Worm (Caenorhabditis elegans) whole organism, L3 larva: ENCODE measurements around the gene ldp-1.

ENCODE experiments used
- R02D3.7 ChIP-seq: fragments of 150-350 bp; optimal IDR thresholded peaks from 2 replicates; lab custom pipeline; 2014; ENCODE audit warnings: missing biosample characterization, missing genetic modification characterization
- ama-1 ChIP-seq: fragments of 150-350 bp; optimal IDR thresholded peaks from 2 replicates; lab custom pipeline; 2018
- ceh-16 ChIP-seq: sonication (generic microtip); optimal IDR thresholded peaks from 2 replicates; lab custom pipeline; 2017; ENCODE audit warnings: missing biosample characterization, missing genetic modification characterization
- ceh-28 ChIP-seq: fragments of 150-350 bp; optimal IDR thresholded peaks from 2 replicates; lab custom pipeline; 2014; ENCODE audit warnings: missing biosample characterization, missing genetic modification reagents, missing genetic modification characterization
- ceh-82 ChIP-seq: fragments of 150-350 bp; optimal IDR thresholded peaks from 2 replicates; lab custom pipeline; 2014; ENCODE audit warnings: missing biosample characterization, missing genetic modification characterization
- ceh-9 ChIP-seq: sonication (generic microtip); optimal IDR thresholded peaks from 2 replicates; lab custom pipeline; 2018; ENCODE audit warnings: missing biosample characterization, missing genetic modification characterization
- daf-12 ChIP-seq: fragments of 150-350 bp; optimal IDR thresholded peaks from 2 replicates; lab custom pipeline; 2014; ENCODE audit warnings: missing biosample characterization, missing genetic modification reagents, missing genetic modification characterization
- egl-27 ChIP-seq: sonication (generic microtip); optimal IDR thresholded peaks from 4 replicates; lab custom pipeline; 2017; ENCODE audit warnings: missing biosample characterization, missing genetic modification reagents, missing genetic modification characterization
- egl-5 ChIP-seq: fragments of 150-350 bp; optimal IDR thresholded peaks from 2 replicates; lab custom pipeline; 2017; ENCODE audit warnings: missing biosample characterization, missing genetic modification reagents, missing genetic modification characterization, inconsistent platforms
- elt-1 ChIP-seq: fragments of 150-350 bp; optimal IDR thresholded peaks from 2 replicates; lab custom pipeline; 2014; ENCODE audit warnings: missing biosample characterization, missing genetic modification characterization
- elt-2 ChIP-seq: sonication (generic microtip); optimal IDR thresholded peaks from 2 replicates; lab custom pipeline; 2016; ENCODE audit warnings: missing genetic modification reagents, mild to moderate bottlenecking, missing genetic modification characterization, missing compliant biosample characterization
- eor-1 ChIP-seq, 2 experiments: fragments of 150-350 bp; optimal IDR thresholded peaks; 2 replicates each; lab custom pipeline; 2014 to 2018; ENCODE audit warnings: missing biosample characterization in 2 of 2, missing genetic modification characterization in 2 of 2
- jun-1 ChIP-seq: fragments of 150-350 bp; optimal IDR thresholded peaks from 2 replicates; lab custom pipeline; 2014; ENCODE audit warnings: missing biosample characterization, missing genetic modification reagents, missing genetic modification characterization
- lin-39 ChIP-seq: fragments of 150-350 bp; optimal IDR thresholded peaks from 2 replicates; lab custom pipeline; 2018; ENCODE audit warnings: missing biosample characterization, missing genetic modification reagents, missing genetic modification characterization
- mdl-1 ChIP-seq: fragments of 150-350 bp; optimal IDR thresholded peaks from 2 replicates; lab custom pipeline; 2014; ENCODE audit warnings: missing biosample characterization, missing genetic modification characterization
- mml-1 ChIP-seq: fragments of 150-350 bp; sonication (generic microtip); optimal IDR thresholded peaks from 3 replicates; lab custom pipeline; 2014; ENCODE audit warnings: missing biosample characterization, missing genetic modification characterization
- nfya-1 ChIP-seq: sonication (generic microtip); optimal IDR thresholded peaks from 2 replicates; lab custom pipeline; 2017; ENCODE audit warnings: missing genetic modification characterization, mild to moderate bottlenecking, missing compliant biosample characterization, antibody characterized with exemption, moderate library complexity; ENCODE audit not compliant: insufficient read depth
- nhr-25 ChIP-seq: sonication (generic microtip); optimal IDR thresholded peaks from 2 replicates; lab custom pipeline; 2017; ENCODE audit warnings: missing biosample characterization, missing genetic modification characterization
- nhr-28 ChIP-seq: fragments of 150-350 bp; optimal IDR thresholded peaks from 2 replicates; lab custom pipeline; 2014; ENCODE audit warnings: missing biosample characterization, missing genetic modification characterization
- nhr-43 ChIP-seq: sonication (generic microtip); optimal IDR thresholded peaks from 2 replicates; lab custom pipeline; 2016; ENCODE audit warnings: mild to moderate bottlenecking, missing genetic modification characterization, missing compliant biosample characterization; ENCODE audit not compliant: poor library complexity, severe bottlenecking
- nhr-76 ChIP-seq: fragments of 150-350 bp; sonication (generic microtip); optimal IDR thresholded peaks from 5 replicates; lab custom pipeline; 2014; ENCODE audit warnings: missing biosample characterization, missing genetic modification characterization
- nhr-77 ChIP-seq: fragments of 150-350 bp; optimal IDR thresholded peaks from 2 replicates; lab custom pipeline; 2014; ENCODE audit warnings: missing biosample characterization, missing genetic modification characterization
- pha-4 ChIP-seq: fragments of 150-350 bp; optimal IDR thresholded peaks from 2 replicates; lab custom pipeline; 2014; ENCODE audit warnings: missing biosample characterization, missing genetic modification reagents, missing genetic modification characterization
- pqm-1 ChIP-seq: fragments of 150-350 bp; optimal IDR thresholded peaks from 2 replicates; lab custom pipeline; 2017; ENCODE audit warnings: missing biosample characterization, missing genetic modification characterization, inconsistent platforms
- sea-2 ChIP-seq: fragments of 150-350 bp; sonication (generic microtip); optimal IDR thresholded peaks from 4 replicates; lab custom pipeline; 2014; ENCODE audit warnings: missing biosample characterization, missing genetic modification reagents, missing genetic modification characterization
- snpc-4 ChIP-seq: fragments of 150-350 bp; optimal IDR thresholded peaks from 2 replicates; lab custom pipeline; 2014; ENCODE audit warnings: missing biosample characterization, missing genetic modification characterization
- tbx-2 ChIP-seq: sonication (generic microtip); optimal IDR thresholded peaks from 2 replicates; lab custom pipeline; 2016; ENCODE audit warnings: mild to moderate bottlenecking, missing genetic modification characterization, missing compliant biosample characterization
- zag-1 ChIP-seq: fragments of 150-350 bp; optimal IDR thresholded peaks from 2 replicates; lab custom pipeline; 2014; ENCODE audit warnings: missing biosample characterization, missing genetic modification characterization
- ztf-11 ChIP-seq: fragments of 150-350 bp; optimal IDR thresholded peaks from 2 replicates; lab custom pipeline; 2014; ENCODE audit warnings: missing biosample characterization, missing genetic modification characterization
- ztf-4 ChIP-seq: fragments of 150-350 bp; optimal IDR thresholded peaks from 2 replicates; lab custom pipeline; 2014; ENCODE audit warnings: missing biosample characterization, missing genetic modification characterization

The ldp-1 gene

ce11 chrV:2110368-2110767 is 17.0 kb upstream of the ldp-1 start, which contains the start of gene F22F7.3:
Gene F22F7.3 (plus strand): TSS chrV:2110668.
- TF ChIP-seq nhr-28 (tag; lab: Kevin White, UChicago) (no peak), eor-1 (tag; optimal IDR thresholded peaks at IDR 0.05; lab: Kevin White, UChicago) (no peak), egl-5 (tag; lab: Kevin White, UChicago) (no peak), nfya-1 (tag; lab: Kevin White, UChicago) (no peak), ceh-9 (tag; lab: Kevin White, UChicago) (no peak), ceh-82 (tag; lab: Kevin White, UChicago) (no peak), ztf-4 (tag; lab: Kevin White, UChicago) (no peak), nhr-43 (tag; lab: Kevin White, UChicago) (no peak), ama-1 (lab: Kevin White, UChicago) (no peak), mml-1 (tag; lab: Kevin White, UChicago) (no peak), jun-1 (tag; lab: Kevin White, UChicago) (no peak), daf-12 (no peak), tbx-2 (tag; lab: Kevin White, UChicago) (no peak), mdl-1 (tag; lab: Kevin White, UChicago) (no peak)

ce11 chrV:2118574-2118973 is 8.8 kb upstream of the ldp-1 start, which contains the start of gene bgnt-1.2:
Gene bgnt-1.2 (minus strand): TSS chrV:2118674.
- TF ChIP-seq nhr-43 (tag; lab: Kevin White, UChicago) (no peak), ceh-16 (tag; lab: Kevin White, UChicago) (no peak), nhr-76 (tag; lab: Kevin White, UChicago) (no peak), zag-1 (tag; lab: Kevin White, UChicago) (no peak), elt-1 (tag; lab: Kevin White, UChicago) (no peak)

ce11 chrV:2119529-2119928 is 7.8 kb upstream of the ldp-1 start, which contains the start of gene F22F7.11:
Gene F22F7.11 (plus strand): TSS chrV:2119829.
- no peak for TF ChIP-seq jun-1 (tag; lab: Kevin White, UChicago)
- TF ChIP-seq, all 47 proteins: peak for 0

- TF ChIP-seq nhr-25 (tag; lab: Kevin White, UChicago) (no peak), lin-39 (tag; lab: Kevin White, UChicago) (no peak), nhr-76 (tag; lab: Kevin White, UChicago) (no peak), nhr-77 (tag; lab: Kevin White, UChicago) (no peak), nhr-28 (tag; lab: Kevin White, UChicago) (no peak), R02D3.7 (tag; lab: Kevin White, UChicago) (no peak), pqm-1 (tag; lab: Kevin White, UChicago) (no peak), elt-2 (tag; lab: Kevin White, UChicago) (no peak), nfya-1 (tag; lab: Kevin White, UChicago) (no peak), ceh-9 (tag; lab: Kevin White, UChicago) (no peak), ztf-11 (tag; lab: Kevin White, UChicago) (no peak), ceh-28 (tag; lab: Kevin White, UChicago) (no peak), snpc-4 (tag; lab: Kevin White, UChicago) (no peak), daf-12 (no peak), mdl-1 (tag; lab: Kevin White, UChicago) (no peak), pha-4 (tag; lab: Kevin White, UChicago) (no peak), egl-27 (tag; lab: Kevin White, UChicago) (no peak)
Observed at ce11 chrV:2121910-2122362, 5.4 kb upstream of the ldp-1 start, which contains the start of gene F22F7.8. Gene F22F7.8 (minus strand): TSS chrV:2121960.

ce11 chrV:2122517-2122916 is 4.8 kb upstream of the ldp-1 start, which contains the start of gene F22F7.2:
Gene F22F7.2 (plus strand): TSS chrV:2122782.
- TF ChIP-seq elt-2 (tag; lab: Kevin White, UChicago) (peak; percentile 52), nfya-1 (tag; lab: Kevin White, UChicago) (peak; percentile 3), pqm-1 (tag; lab: Kevin White, UChicago) (peak; percentile 31), sea-2 (GFP tag; lab: Kevin White, UChicago) (no peak)

ce11 chrV:2123164-2123563 is 4.2 kb upstream of the ldp-1 start:
- TF ChIP-seq elt-2 (tag; lab: Kevin White, UChicago) (peak; percentile 84), pqm-1 (tag; lab: Kevin White, UChicago) (peak; percentile 72), zag-1 (tag; lab: Kevin White, UChicago) (no peak), ceh-9 (tag; lab: Kevin White, UChicago) (no peak)
